Worm (Caenorhabditis elegans): ENCODE results near the gene srw-72.

Gene srw-72

ce11 chrV:17476490-17476889, 9.6 kb downstream of the srw-72 start, which contains the start of gene srbc-61:
Gene srbc-61, plus strand, starts transcription at chrV:17476790.
- TF ChIP-seq sptf-1 (tag; optimal IDR thresholded peaks at IDR 0.05) (no peak), hlh-1 (tag; optimal IDR thresholded peaks at IDR 0.05) (no peak), bed-3 (GFP tag; optimal IDR thresholded peaks at IDR 0.05) (no peak), ceh-39 (tag; optimal IDR thresholded peaks at IDR 0.05) (no peak), lin-13 (tag; optimal IDR thresholded peaks at IDR 0.05) (no peak), ztf-11 (tag; optimal IDR thresholded peaks at IDR 0.05) (no peak), blmp-1 (tag; optimal IDR thresholded peaks at IDR 0.05) (no peak), M03D4.4 (tag; optimal IDR thresholded peaks at IDR 0.05) (no peak), nhr-76 (tag; optimal IDR thresholded peaks at IDR 0.05) (no peak), unc-39 (tag; optimal IDR thresholded peaks at IDR 0.05) (no peak), lin-32 (GFP tag; optimal IDR thresholded peaks at IDR 0.05) (no peak), snpc-4 (tag; optimal IDR thresholded peaks at IDR 0.05) (no peak), ceh-83 (GFP tag; optimal IDR thresholded peaks at IDR 0.05) (no peak), elt-3 (tag; optimal IDR thresholded peaks at IDR 0.05) (no peak), mab-5 (tag; optimal IDR thresholded peaks at IDR 0.05) (no peak)

ce11 chrV:17485078-17485477, 18.2 kb downstream of the srw-72 start, which contains the start of gene srh-111:
Gene srh-111, minus strand, starts transcription at chrV:17485178.
- TF ChIP-seq unc-62 (GFP tag; optimal IDR thresholded peaks at IDR 0.05) (no peak), M03D4.4 (tag; optimal IDR thresholded peaks at IDR 0.05) (no peak), drap-1 (GFP tag; optimal IDR thresholded peaks at IDR 0.05) (no peak), mep-1 (tag; optimal IDR thresholded peaks at IDR 0.05) (no peak), sem-2 (GFP tag; optimal IDR thresholded peaks at IDR 0.05) (no peak), ceh-83 (GFP tag; optimal IDR thresholded peaks at IDR 0.05) (no peak), nhr-28 (tag; optimal IDR thresholded peaks at IDR 0.05) (no peak), unc-39 (tag; optimal IDR thresholded peaks at IDR 0.05) (no peak), sptf-1 (tag; optimal IDR thresholded peaks at IDR 0.05) (no peak), nhr-76 (tag; optimal IDR thresholded peaks at IDR 0.05) (no peak), elt-1 (tag; optimal IDR thresholded peaks at IDR 0.05; ENCODE audit: borderline replicate concordance, insufficient read depth) (no peak)

ce11 chrV:17486034-17486433, 19.2 kb downstream of the srw-72 start, which contains the start of gene scl-24:
Gene scl-24, plus strand, starts transcription at chrV:17486334.
- TF ChIP-seq nhr-12 (tag; optimal IDR thresholded peaks at IDR 0.05) (no peak), ces-1 (GFP tag; optimal IDR thresholded peaks at IDR 0.05) (no peak), bed-3 (GFP tag; optimal IDR thresholded peaks at IDR 0.05) (no peak), unc-120 (tag; optimal IDR thresholded peaks at IDR 0.05; ENCODE audit: poor library complexity, severe bottlenecking) (no peak), ztf-11 (tag; optimal IDR thresholded peaks at IDR 0.05) (no peak), mab-5 (tag; optimal IDR thresholded peaks at IDR 0.05) (no peak), lsy-2 (tag; optimal IDR thresholded peaks at IDR 0.05) (no peak), drap-1 (GFP tag; optimal IDR thresholded peaks at IDR 0.05) (no peak), lin-13 (tag; optimal IDR thresholded peaks at IDR 0.05) (no peak), unc-39 (tag; optimal IDR thresholded peaks at IDR 0.05) (no peak), elt-1 (tag; optimal IDR thresholded peaks at IDR 0.05; ENCODE audit: borderline replicate concordance, insufficient read depth) (no peak)

- no peak for TF ChIP-seq mls-2 (tag; optimal IDR thresholded peaks at IDR 0.05)
- no peak for TF ChIP-seq lsy-2 (tag; optimal IDR thresholded peaks at IDR 0.05)
- no peak for TF ChIP-seq ceh-39 (tag; optimal IDR thresholded peaks at IDR 0.05)
- no peak for TF ChIP-seq nhr-12 (tag; optimal IDR thresholded peaks at IDR 0.05)
- TF ChIP-seq ceh-43 (GFP tag; optimal IDR thresholded peaks at IDR 0.05), result no peak
- TF ChIP-seq nhr-76 (tag; optimal IDR thresholded peaks at IDR 0.05), result no peak
- no peak for TF ChIP-seq elt-3 (tag; optimal IDR thresholded peaks at IDR 0.05)
- TF ChIP-seq ztf-11 (tag; optimal IDR thresholded peaks at IDR 0.05), result no peak
- no peak for TF ChIP-seq ces-1 (GFP tag; optimal IDR thresholded peaks at IDR 0.05)
- TF ChIP-seq nhr-28 (tag; optimal IDR thresholded peaks at IDR 0.05), result no peak
- no peak for TF ChIP-seq unc-39 (tag; optimal IDR thresholded peaks at IDR 0.05)
- TF ChIP-seq zip-8 (tag; optimal IDR thresholded peaks at IDR 0.05), result no peak
- no peak for TF ChIP-seq mab-5 (tag; optimal IDR thresholded peaks at IDR 0.05)
These were observed 26.9 kb downstream of the srw-72 start, which contains the start of gene fbxa-102 for ce11 chrV:17493732-17494131. Gene fbxa-102, minus strand, starts transcription at chrV:17493832.

- TF ChIP-seq lin-13 (tag; optimal IDR thresholded peaks at IDR 0.05) (no peak), bed-3 (GFP tag; optimal IDR thresholded peaks at IDR 0.05) (no peak), nhr-28 (tag; optimal IDR thresholded peaks at IDR 0.05) (no peak)
These were observed 29.2 kb downstream of the srw-72 start, which contains the start of gene srh-118 for ce11 chrV:17496071-17496470. Gene srh-118, minus strand, starts transcription at chrV:17496171.

- no peak for TF ChIP-seq nhr-2 (tag; optimal IDR thresholded peaks at IDR 0.05)
These were observed 33.2 kb downstream of the srw-72 start for ce11 chrV:17500055-17500454.
